Worm (Caenorhabditis elegans) whole organism, mixed stage, embryonic: ENCODE results near the gene F53A9.9.

Experiments used
- bed-3 ChIP-seq: fragments of 200-800 bp; sonication (Bioruptor generic); optimal IDR thresholded peaks from 3 replicates; lab custom pipeline; 2018; ENCODE audit warnings: mild to moderate bottlenecking, missing genetic modification characterization, moderate library complexity, missing compliant biosample characterization
- ceh-39 ChIP-seq: fragments of 150-350 bp; optimal IDR thresholded peaks from 2 replicates; lab custom pipeline; 2014; ENCODE audit warnings: missing biosample characterization, missing genetic modification characterization
- ceh-43 ChIP-seq: fragments of 200-800 bp; sonication (Bioruptor generic); optimal IDR thresholded peaks from 2 replicates; lab custom pipeline; 2018; ENCODE audit warnings: mild to moderate bottlenecking, missing genetic modification characterization, moderate library complexity, missing compliant biosample characterization
- ces-1 ChIP-seq: fragments of 150-350 bp; optimal IDR thresholded peaks from 2 replicates; lab custom pipeline; 2014; ENCODE audit warnings: missing biosample characterization, missing genetic modification reagents, missing genetic modification characterization
- cnd-1 ChIP-seq: fragments of 200-800 bp; sonication (Bioruptor generic); optimal IDR thresholded peaks from 2 replicates; lab custom pipeline; 2018; ENCODE audit warnings: mild to moderate bottlenecking, missing genetic modification characterization, missing compliant biosample characterization
- drap-1 ChIP-seq: fragments of 200-800 bp; sonication (Bioruptor generic); optimal IDR thresholded peaks from 3 replicates; lab custom pipeline; 2018; ENCODE audit warnings: mild to moderate bottlenecking, missing genetic modification characterization, missing compliant biosample characterization
- elt-1 ChIP-seq: sonication (generic microtip); optimal IDR thresholded peaks from 2 replicates; lab custom pipeline; 2017; ENCODE audit warnings: missing genetic modification characterization, mild to moderate bottlenecking, missing compliant biosample characterization, antibody characterized with exemption, moderate library complexity, borderline replicate concordance; ENCODE audit not compliant: insufficient read depth
- elt-3 ChIP-seq: fragments of 150-350 bp; optimal IDR thresholded peaks from 2 replicates; lab custom pipeline; 2014; ENCODE audit warnings: missing biosample characterization, missing genetic modification characterization
- ham-2 ChIP-seq: fragments of 200-800 bp; sonication (Bioruptor generic); optimal IDR thresholded peaks from 2 replicates; lab custom pipeline; 2018; ENCODE audit warnings: mild to moderate bottlenecking, missing genetic modification characterization, missing compliant biosample characterization
- hlh-1 ChIP-seq: fragments of 150-350 bp; optimal IDR thresholded peaks from 2 replicates; lab custom pipeline; 2014; ENCODE audit warnings: missing biosample characterization, missing genetic modification reagents, missing genetic modification characterization
- lin-13 ChIP-seq: fragments of 150-350 bp; optimal IDR thresholded peaks from 2 replicates; lab custom pipeline; 2014; ENCODE audit warnings: missing biosample characterization, missing genetic modification characterization
- mep-1 ChIP-seq: fragments of 150-350 bp; optimal IDR thresholded peaks from 2 replicates; lab custom pipeline; 2017; ENCODE audit warnings: missing biosample characterization, missing genetic modification reagents, missing genetic modification characterization, inconsistent platforms
- mls-2 ChIP-seq: sonication (generic microtip); optimal IDR thresholded peaks from 2 replicates; lab custom pipeline; 2016; ENCODE audit warnings: mild to moderate bottlenecking, missing genetic modification characterization, moderate library complexity, missing compliant biosample characterization
- nhr-2 ChIP-seq: fragments of 150-350 bp; optimal IDR thresholded peaks from 2 replicates; lab custom pipeline; 2014; ENCODE audit warnings: missing biosample characterization, missing genetic modification characterization
- nhr-76 ChIP-seq: sonication (generic microtip); optimal IDR thresholded peaks from 2 replicates; lab custom pipeline; 2017; ENCODE audit warnings: missing biosample characterization, missing genetic modification characterization
- sem-2 ChIP-seq: fragments of 200-800 bp; sonication (Bioruptor generic); optimal IDR thresholded peaks from 2 replicates; lab custom pipeline; 2018; ENCODE audit warnings: mild to moderate bottlenecking, missing genetic modification characterization, missing compliant biosample characterization
- sptf-1 ChIP-seq: sonication (generic microtip); optimal IDR thresholded peaks from 2 replicates; lab custom pipeline; 2017; ENCODE audit warnings: mild to moderate bottlenecking, missing genetic modification characterization, moderate library complexity, missing compliant biosample characterization
- unc-120 ChIP-seq: sonication (generic microtip); optimal IDR thresholded peaks from 2 replicates; lab custom pipeline; 2017; ENCODE audit warnings: missing genetic modification characterization, missing compliant biosample characterization; ENCODE audit not compliant: poor library complexity, severe bottlenecking
- unc-62 ChIP-seq: fragments of 150-350 bp; optimal IDR thresholded peaks from 2 replicates; lab custom pipeline; 2014; ENCODE audit warnings: missing biosample characterization, missing genetic modification reagents, missing genetic modification characterization
- zip-8 ChIP-seq: fragments of 150-350 bp; optimal IDR thresholded peaks from 2 replicates; lab custom pipeline; 2014; ENCODE audit warnings: missing biosample characterization, missing genetic modification characterization

F53A9.9 gene

ce11 chrX:8674514-8674913, 46.0 kb downstream of the F53A9.9 start:
- no peak for TF ChIP-seq nhr-2
- TF ChIP-seq mls-2 = no peak
- no peak for TF ChIP-seq unc-120 (tag; lab: Kevin White, UChicago)
- TF ChIP-seq drap-1 (GFP tag; lab: Kevin White, UChicago) = no peak
- TF ChIP-seq zip-8 (tag; lab: Kevin White, UChicago) = no peak
- TF ChIP-seq hlh-1 = no peak
- no peak for TF ChIP-seq nhr-76 (tag; lab: Kevin White, UChicago)
- TF ChIP-seq cnd-1 (tag; lab: Kevin White, UChicago) = no peak
- no peak for TF ChIP-seq lin-13 (tag; lab: Kevin White, UChicago)

DNA sequence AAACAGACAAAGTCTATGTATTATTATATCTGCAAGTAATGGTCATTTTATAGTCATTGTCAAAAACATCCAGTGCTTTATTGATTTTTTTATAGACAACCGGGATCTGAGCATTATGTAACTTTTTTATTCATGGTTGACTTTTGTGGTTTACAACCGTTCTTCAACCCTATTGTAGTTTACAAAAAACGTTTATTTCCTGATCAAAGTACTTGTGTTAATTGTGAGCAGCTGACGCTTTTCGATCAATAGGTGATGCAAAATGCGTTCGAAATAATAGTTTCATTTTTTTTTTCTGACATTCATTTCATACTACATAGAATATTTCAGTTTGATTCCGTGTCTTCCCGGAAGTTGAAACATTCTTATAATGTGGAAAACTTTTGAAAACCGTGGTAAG, 47.8 kb downstream of the F53A9.9 start, which contains the start of the genes K09E2.2 and K09E2.3:
TSS of gene K09E2.2 (plus strand) at position 301 of the 400 bp plus-strand sequence.
TSS of gene K09E2.3 (plus strand) at position 325 of the 400 bp plus-strand sequence.
- TF ChIP-seq bed-3 (no peak), drap-1 (GFP tag; lab: Kevin White, UChicago) (no peak), unc-120 (tag; lab: Kevin White, UChicago) (no peak), sptf-1 (tag; lab: Kevin White, UChicago) (no peak), ceh-39 (no peak), elt-3 (tag; lab: Kevin White, UChicago) (no peak), ham-2 (GFP tag; lab: Kevin White, UChicago) (no peak), cnd-1 (tag; lab: Kevin White, UChicago) (no peak), nhr-76 (tag; lab: Kevin White, UChicago) (no peak), elt-1 (no peak), ces-1 (GFP tag; lab: Kevin White, UChicago) (no peak), zip-8 (tag; lab: Kevin White, UChicago) (no peak), ceh-43 (no peak), sem-2 (GFP tag; lab: Kevin White, UChicago) (no peak), mep-1 (no peak), unc-62 (GFP tag; lab: Kevin White, UChicago) (no peak)
